Worm (Caenorhabditis elegans) whole organism, mixed stage, embryonic: ENCODE measurements around the gene C25E10.7.

Source experiments
- elt-1 ChIP-seq: sonication (generic microtip); optimal IDR thresholded peaks from 2 replicates; lab custom pipeline; 2017; ENCODE audit warnings: missing genetic modification characterization, mild to moderate bottlenecking, missing compliant biosample characterization, antibody characterized with exemption, moderate library complexity, borderline replicate concordance; ENCODE audit not compliant: insufficient read depth
- elt-3 ChIP-seq: fragments of 150-350 bp; optimal IDR thresholded peaks from 2 replicates; lab custom pipeline; 2014; ENCODE audit warnings: missing biosample characterization, missing genetic modification characterization
- lsy-2 ChIP-seq: fragments of 150-350 bp; optimal IDR thresholded peaks from 2 replicates; lab custom pipeline; 2014; ENCODE audit warnings: missing biosample characterization, missing genetic modification characterization
- mep-1 ChIP-seq: fragments of 150-350 bp; optimal IDR thresholded peaks from 2 replicates; lab custom pipeline; 2017; ENCODE audit warnings: missing biosample characterization, missing genetic modification reagents, missing genetic modification characterization, inconsistent platforms
- nhr-12 ChIP-seq: fragments of 150-350 bp; optimal IDR thresholded peaks from 2 replicates; lab custom pipeline; 2014; ENCODE audit warnings: missing biosample characterization, missing genetic modification characterization
- nhr-237 ChIP-seq: fragments of 150-350 bp; optimal IDR thresholded peaks from 2 replicates; lab custom pipeline; 2014; ENCODE audit warnings: missing biosample characterization, missing genetic modification characterization
- nhr-28 ChIP-seq: fragments of 150-350 bp; optimal IDR thresholded peaks from 2 replicates; lab custom pipeline; 2014; ENCODE audit warnings: missing biosample characterization, missing genetic modification characterization
- nhr-76 ChIP-seq: sonication (generic microtip); optimal IDR thresholded peaks from 2 replicates; lab custom pipeline; 2017; ENCODE audit warnings: missing biosample characterization, missing genetic modification characterization
- snpc-4 ChIP-seq: fragments of 150-350 bp; optimal IDR thresholded peaks from 2 replicates; lab custom pipeline; 2014; ENCODE audit warnings: missing biosample characterization, missing genetic modification characterization
- unc-62 ChIP-seq: fragments of 150-350 bp; optimal IDR thresholded peaks from 2 replicates; lab custom pipeline; 2014; ENCODE audit warnings: missing biosample characterization, missing genetic modification reagents, missing genetic modification characterization

DNA sequence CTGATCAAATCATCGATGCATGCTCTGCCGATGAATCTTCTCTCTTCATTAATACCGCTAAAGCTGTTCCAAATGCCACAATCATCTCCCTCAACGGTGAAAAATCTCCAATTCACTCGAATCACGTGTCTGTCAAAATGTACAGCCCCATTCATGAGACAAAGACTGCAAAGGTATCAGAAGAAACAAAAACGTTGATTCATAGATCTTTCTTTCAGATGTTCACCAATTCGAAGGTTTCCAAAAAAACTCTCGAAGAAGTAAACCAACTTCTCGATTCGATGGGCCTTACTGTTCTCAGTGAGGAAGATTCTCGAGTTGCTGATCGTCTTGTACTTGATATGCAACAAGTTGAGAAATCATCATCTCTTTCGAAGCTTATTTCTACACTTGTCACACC is 45.7 kb upstream of the C25E10.7 start:
- TF ChIP-seq nhr-76 (no peak), nhr-28 (tag; lab: Kevin White, UChicago) (no peak), elt-3 (tag; lab: Kevin White, UChicago) (no peak), nhr-12 (tag; lab: Kevin White, UChicago) (no peak), elt-1 (tag; lab: Kevin White, UChicago) (no peak), snpc-4 (tag; lab: Kevin White, UChicago) (no peak), nhr-237 (tag; lab: Kevin White, UChicago) (no peak), mep-1 (tag; lab: Kevin White, UChicago) (no peak), unc-62 (GFP tag; lab: Kevin White, UChicago) (no peak), lsy-2 (tag; lab: Kevin White, UChicago) (no peak)
